Worm (Caenorhabditis elegans): ENCODE results near the gene nstp-3.

nstp-3 gene

ce11 chrV:5820401-5820800, 22.4 kb upstream of the nstp-3 start (continued):
- TF ChIP-seq ZK337.2 (GFP tag; IDR thresholded peaks at IDR 0.05) (no peak), dmd-6 (GFP tag; IDR thresholded peaks at IDR 0.05) (peak; percentile 62), lin-15B (tag; optimal IDR thresholded peaks at IDR 0.05) (no peak), mep-1 (tag; optimal IDR thresholded peaks at IDR 0.05) (no peak), zfp-3 (GFP tag; conservative IDR thresholded peaks at IDR 0.05) (no peak)

- no peak for TF ChIP-seq ztf-7 (tag; optimal IDR thresholded peaks at IDR 0.05)
- TF ChIP-seq cey-2 (tag; optimal IDR thresholded peaks at IDR 0.05; ENCODE audit: borderline replicate concordance, insufficient read depth): no peak
- no peak for TF ChIP-seq egl-27 (tag; optimal IDR thresholded peaks at IDR 0.05)
- TF ChIP-seq Y48G9A.11 (GFP tag; IDR thresholded peaks at IDR 0.05): no peak
- TF ChIP-seq nhr-77 (tag; optimal IDR thresholded peaks at IDR 0.05): no peak
- no peak for TF ChIP-seq duxl-1 (tag; optimal IDR thresholded peaks at IDR 0.05; ENCODE audit: poor library complexity)
- TF ChIP-seq sdz-12 (GFP tag; optimal IDR thresholded peaks at IDR 0.05): no peak
- TF ChIP-seq arid-1 (GFP tag; conservative IDR thresholded peaks at IDR 0.05): no peak
- no peak for TF ChIP-seq Y5F2A.4 (GFP tag; optimal IDR thresholded peaks at IDR 0.05)
- TF ChIP-seq spr-1 (tag; optimal IDR thresholded peaks at IDR 0.05): no peak
- no peak for TF ChIP-seq lin-15B (tag; optimal IDR thresholded peaks at IDR 0.05)
- TF ChIP-seq Y75B8A.6 (GFP tag; IDR thresholded peaks at IDR 0.05): no peak
- TF ChIP-seq lin-39 (tag; optimal IDR thresholded peaks at IDR 0.05): no peak
- no peak for TF ChIP-seq skn-1 (tag; optimal IDR thresholded peaks at IDR 0.05)
- TF ChIP-seq hlh-11 (tag; optimal IDR thresholded peaks at IDR 0.05): peak; percentile 32
- TF ChIP-seq nhr-28 (tag; optimal IDR thresholded peaks at IDR 0.05): peak; percentile 40
- TF ChIP-seq R02D3.7 (tag; optimal IDR thresholded peaks at IDR 0.05): no peak
- no peak for TF ChIP-seq zip-2 (tag; optimal IDR thresholded peaks at IDR 0.05)
- TF ChIP-seq daf-16 (GFP tag; optimal IDR thresholded peaks at IDR 0.05): no peak
- TF ChIP-seq daf-16 (tag; optimal IDR thresholded peaks at IDR 0.05): peak; percentile 69
- TF ChIP-seq ceh-62 (tag; optimal IDR thresholded peaks at IDR 0.05): no peak
- no peak for TF ChIP-seq nhr-76 (tag; optimal IDR thresholded peaks at IDR 0.05)
- TF ChIP-seq lin-29 (GFP tag; IDR thresholded peaks at IDR 0.05): no peak
- TF ChIP-seq mes-2 (tag; optimal IDR thresholded peaks at IDR 0.05; ENCODE audit: poor library complexity, severe bottlenecking): no peak
- TF ChIP-seq daf-12 (tag; optimal IDR thresholded peaks at IDR 0.05): no peak
- TF ChIP-seq F10B5.3 (tag; optimal IDR thresholded peaks at IDR 0.05): no peak
- TF ChIP-seq ama-1 (optimal IDR thresholded peaks at IDR 0.05): no peak
- TF ChIP-seq unc-130 (GFP tag; optimal IDR thresholded peaks at IDR 0.05): no peak
- TF ChIP-seq nhr-48 (tag; optimal IDR thresholded peaks at IDR 0.05): peak; percentile 2
- TF ChIP-seq dve-1 (tag; optimal IDR thresholded peaks at IDR 0.05; ENCODE audit: insufficient read depth): peak; percentile 53
- no peak for TF ChIP-seq egl-43 (GFP tag; IDR thresholded peaks at IDR 0.05)
- no peak for TF ChIP-seq dpl-1 (GFP tag; optimal IDR thresholded peaks at IDR 0.05)
- TF ChIP-seq ceh-28 (tag; optimal IDR thresholded peaks at IDR 0.05): no peak
- peak; percentile 83 for TF ChIP-seq dmd-6 (GFP tag; IDR thresholded peaks at IDR 0.05)
- TF ChIP-seq T26A8.4 (GFP tag; IDR thresholded peaks at IDR 0.05): no peak
- TF ChIP-seq ZK546.5 (tag; optimal IDR thresholded peaks at IDR 0.05): no peak
- no peak for TF ChIP-seq lin-13 (GFP tag; optimal IDR thresholded peaks at IDR 0.05)
- peak; percentile 94 for TF ChIP-seq php-3 (GFP tag; IDR thresholded peaks at IDR 0.05)
- TF ChIP-seq attf-4 (tag; optimal IDR thresholded peaks at IDR 0.05): no peak
- TF ChIP-seq fkh-10 (GFP tag; optimal IDR thresholded peaks at IDR 0.05): no peak
- no peak for TF ChIP-seq vab-7 (GFP tag; IDR thresholded peaks at IDR 0.05)
- TF ChIP-seq nhr-11 (tag; optimal IDR thresholded peaks at IDR 0.05): no peak
- TF ChIP-seq F26F4.8 (GFP tag; conservative IDR thresholded peaks at IDR 0.05): no peak
- no peak for TF ChIP-seq unc-39 (tag; optimal IDR thresholded peaks at IDR 0.05)
- TF ChIP-seq pqm-1 (tag; optimal IDR thresholded peaks at IDR 0.05): peak; percentile 2
- TF ChIP-seq unc-62 (GFP tag; optimal IDR thresholded peaks at IDR 0.05 in 1 of 2): no peak
- no peak for TF ChIP-seq unc-62 (tag; optimal IDR thresholded peaks at IDR 0.05)
- no peak for TF ChIP-seq hif-1 (tag; optimal IDR thresholded peaks at IDR 0.05)
Observed at ce11 chrV:5819903-5820302, 21.9 kb upstream of the nstp-3 start.

All from whole organism, L4 larva.